Worm (Caenorhabditis elegans) whole organism, early embryonic: ENCODE measurements around the gene R02F2.5.

ENCODE experiments used
- B0310.2 ChIP-seq: sonication (generic microtip); optimal IDR thresholded peaks from 2 replicates; lab custom pipeline; 2016; ENCODE audit warnings: mild to moderate bottlenecking, missing genetic modification characterization, missing compliant biosample characterization
- aly-1 ChIP-seq: sonication (generic microtip); optimal IDR thresholded peaks from 2 replicates; lab custom pipeline; 2016; ENCODE audit warnings: missing genetic modification characterization, missing compliant biosample characterization
- ama-1 ChIP-seq: fragments of 150-350 bp; optimal IDR thresholded peaks from 2 replicates; lab custom pipeline; 2014
- ceh-13 ChIP-seq: fragments of 200-800 bp; sonication (Bioruptor generic); optimal IDR thresholded peaks from 2 replicates; lab custom pipeline; 2018; ENCODE audit warnings: mild to moderate bottlenecking, missing genetic modification characterization, missing compliant biosample characterization
- ceh-36 ChIP-seq: sonication (generic microtip); optimal IDR thresholded peaks from 2 replicates; lab custom pipeline; 2016; ENCODE audit warnings: missing genetic modification characterization, inconsistent platforms, missing compliant biosample characterization
- ets-7 ChIP-seq: sonication (generic microtip); optimal IDR thresholded peaks from 2 replicates; lab custom pipeline; 2016; ENCODE audit warnings: missing genotype, missing genetic modification characterization, missing compliant biosample characterization
- flt-1 ChIP-seq: fragments of 200-800 bp; sonication (Bioruptor generic); IDR thresholded peaks from 2 replicates; pipeline ENCODE4 v1.3.6; 2022; ENCODE audit warnings: missing genetic modification characterization, missing compliant biosample characterization
- hnd-1 ChIP-seq: sonication (generic microtip); optimal IDR thresholded peaks from 2 replicates; lab custom pipeline; 2016; ENCODE audit warnings: missing genetic modification characterization, missing compliant biosample characterization
- scrt-1 ChIP-seq: fragments of 200-800 bp; sonication (Bioruptor generic); IDR thresholded peaks from 2 replicates; pipeline ENCODE4 v1.3.6; 2022; ENCODE audit warnings: missing genetic modification characterization, missing compliant biosample characterization
- sea-1 ChIP-seq: fragments of 200-800 bp; sonication (Bioruptor generic); conservative IDR thresholded peaks from 2 replicates; pipeline ENCODE4 v1.3.6; 2022; ENCODE audit warnings: missing genetic modification characterization, missing compliant biosample characterization
- tbx-11 ChIP-seq: fragments of 200-800 bp; sonication (Bioruptor generic); IDR thresholded peaks from 2 replicates; pipeline ENCODE4 v1.3.6; 2022; ENCODE audit warnings: missing genetic modification characterization, missing compliant biosample characterization
- tbx-37 ChIP-seq: fragments of 200-800 bp; sonication (Bioruptor generic); conservative IDR thresholded peaks from 2 replicates; pipeline ENCODE4 v1.3.6; 2022; ENCODE audit warnings: missing genetic modification reagents, missing genetic modification characterization, missing compliant biosample characterization
- tra-4 ChIP-seq: sonication (generic microtip); optimal IDR thresholded peaks from 2 replicates; lab custom pipeline; 2017; ENCODE audit warnings: missing genetic modification characterization, missing compliant biosample characterization

- TF ChIP-seq ama-1 (lab: Kevin White, UChicago) (no peak), ceh-13 (GFP tag; lab: Kevin White, UChicago) (no peak), ceh-36 (no peak), aly-1 (tag; lab: Kevin White, UChicago) (no peak), tbx-37 (GFP tag; lab: Robert Waterston, UW) (no peak), scrt-1 (GFP tag; lab: Robert Waterston, UW) (no peak), hnd-1 (no peak), tbx-11 (GFP tag; lab: Robert Waterston, UW) (no peak), ets-7 (no peak), flt-1 (GFP tag; lab: Robert Waterston, UW) (no peak), B0310.2 (tag; lab: Kevin White, UChicago) (no peak), sea-1 (GFP tag; lab: Robert Waterston, UW) (no peak), tra-4 (tag; lab: Kevin White, UChicago) (no peak)
These were observed 20.8 kb downstream of the R02F2.5 start for ce11 chrIII:5499942-5500341.
